Worm (Caenorhabditis elegans): Measurements from ENCODE around the gene C01G10.9.

DNA sequence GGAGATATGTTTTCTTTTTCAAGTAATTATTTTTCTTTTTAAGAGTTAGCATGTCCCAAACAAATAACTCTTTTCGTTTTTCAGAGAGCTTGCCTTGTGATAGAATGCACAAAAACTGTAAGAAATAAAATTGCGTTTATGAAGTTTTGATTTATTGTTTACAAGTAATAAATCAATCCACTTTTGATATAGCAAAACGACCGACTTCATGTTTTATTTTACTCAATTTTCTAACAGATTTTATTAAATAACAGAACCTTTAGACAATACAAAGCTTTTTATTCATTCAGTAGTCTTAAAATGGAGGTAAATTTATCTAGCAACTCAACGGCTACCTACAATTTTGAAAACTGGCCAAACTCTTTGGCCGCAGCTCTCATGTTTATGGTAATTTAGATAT, 12.4 kb downstream of the C01G10.9 start, which contains the start of gene srx-78:
- TF ChIP-seq elt-3 (tag; optimal IDR thresholded peaks at IDR 0.05), result no peak
- TF ChIP-seq lin-13 (tag; optimal IDR thresholded peaks at IDR 0.05), result no peak
- TF ChIP-seq sptf-1 (tag; optimal IDR thresholded peaks at IDR 0.05), result no peak
- no peak for TF ChIP-seq cnd-1 (tag; optimal IDR thresholded peaks at IDR 0.05)
- no peak for TF ChIP-seq mls-2 (tag; optimal IDR thresholded peaks at IDR 0.05)
- no peak for TF ChIP-seq nhr-237 (tag; optimal IDR thresholded peaks at IDR 0.05)
